Fruit fly (Drosophila melanogaster) whole organism, embryonic: ENCODE results near the gene Atf3.

Source experiments
- Atf3 ChIP-seq: fragments of 200-800 bp; sonication (Bioruptor generic); optimal IDR thresholded peaks from 3 replicates; lab custom pipeline; 2016; ENCODE audit warnings: missing biosample characterization, missing genetic modification characterization
- BEAF-32 ChIP-seq: fragments of 200-800 bp; sonication (Bioruptor generic); optimal IDR thresholded peaks from 3 replicates; lab custom pipeline; 2017; ENCODE audit warnings: missing biosample characterization, missing genetic modification characterization, mild to moderate bottlenecking, moderate library complexity, missing genetic modification reagents
- CG11504 ChIP-seq: fragments of 200-800 bp; sonication (Bioruptor generic); optimal IDR thresholded peaks from 3 replicates; lab custom pipeline; 2019; ENCODE audit warnings: missing biosample characterization, mild to moderate bottlenecking, missing genetic modification characterization, moderate library complexity
- CG12236 ChIP-seq: fragments of 200-800 bp; sonication (Bioruptor generic); optimal IDR thresholded peaks from 2 replicates; lab custom pipeline; 2016; ENCODE audit warnings: missing biosample characterization, missing genetic modification characterization
- CG12391 ChIP-seq: fragments of 200-800 bp; sonication (Bioruptor generic); optimal IDR thresholded peaks from 3 replicates; lab custom pipeline; 2018; ENCODE audit warnings: missing biosample characterization, mild to moderate bottlenecking, missing genetic modification characterization, moderate library complexity
- CG12659 ChIP-seq: fragments of 200-800 bp; sonication (Bioruptor generic); optimal IDR thresholded peaks from 3 replicates; lab custom pipeline; 2017; ENCODE audit warnings: mild to moderate bottlenecking, missing biosample characterization, missing genetic modification reagents, missing genetic modification characterization
- CG13287 ChIP-seq: fragments of 200-800 bp; sonication (Bioruptor generic); IDR thresholded peaks from 2 replicates; pipeline ENCODE4 v1.3.6; 2022; ENCODE audit warnings: missing biosample characterization, missing genetic modification characterization; ENCODE audit not compliant: partially characterized antibody
- CG1603 ChIP-seq: fragments of 200-800 bp; sonication (Bioruptor generic); optimal IDR thresholded peaks from 2 replicates; lab custom pipeline; 2019; ENCODE audit warnings: missing biosample characterization, mild to moderate bottlenecking, missing genetic modification characterization, moderate library complexity
- CG17361 ChIP-seq: fragments of 200-800 bp; sonication (Bioruptor generic); IDR thresholded peaks from 3 replicates; pipeline ENCODE4 v1.3.6; 2022; ENCODE audit warnings: missing biosample characterization, missing genetic modification characterization
- CG17829 ChIP-seq: fragments of 200-800 bp; optimal IDR thresholded peaks from 2 replicates; lab custom pipeline; 2019; ENCODE audit warnings: missing biosample characterization, mild to moderate bottlenecking, missing genetic modification characterization, moderate library complexity
- CG1832 ChIP-seq: fragments of 200-800 bp; sonication (Bioruptor generic); optimal IDR thresholded peaks from 2 replicates; lab custom pipeline; 2017; ENCODE audit warnings: missing biosample characterization, mild to moderate bottlenecking, missing genetic modification characterization, inconsistent platforms
- CG2712 ChIP-seq: fragments of 200-800 bp; optimal IDR thresholded peaks from 3 replicates; lab custom pipeline; 2019; ENCODE audit warnings: missing biosample characterization, mild to moderate bottlenecking, missing genetic modification characterization, moderate library complexity
- CG31388 ChIP-seq: fragments of 200-800 bp; sonication (Bioruptor generic); optimal IDR thresholded peaks from 2 replicates; lab custom pipeline; 2016; ENCODE audit warnings: missing biosample characterization, missing genetic modification characterization
- CG33213 ChIP-seq: fragments of 200-800 bp; sonication (Bioruptor generic); optimal IDR thresholded peaks from 3 replicates; lab custom pipeline; 2016; ENCODE audit warnings: missing biosample characterization, missing genetic modification characterization
- CG5245 ChIP-seq: fragments of 200-800 bp; sonication (Bioruptor generic); optimal IDR thresholded peaks from 3 replicates; lab custom pipeline; 2016; ENCODE audit warnings: missing biosample characterization, missing genetic modification characterization
- CG6683 ChIP-seq: fragments of 200-800 bp; sonication (Bioruptor generic); optimal IDR thresholded peaks from 2 replicates; lab custom pipeline; 2017; ENCODE audit warnings: missing biosample characterization, mild to moderate bottlenecking, missing genetic modification characterization, missing genetic modification reagents
- CG9727 ChIP-seq: fragments of 200-800 bp; sonication (Bioruptor generic); optimal IDR thresholded peaks from 3 replicates; lab custom pipeline; 2017; ENCODE audit warnings: missing biosample characterization, mild to moderate bottlenecking, missing genetic modification characterization
- CG9797 ChIP-seq: fragments of 200-800 bp; sonication (Bioruptor generic); optimal IDR thresholded peaks from 3 replicates; lab custom pipeline; 2018; ENCODE audit warnings: missing biosample characterization, mild to moderate bottlenecking, missing genetic modification characterization
- CoRest ChIP-seq: fragments of 200-800 bp; sonication (Bioruptor generic); optimal IDR thresholded peaks from 3 replicates; lab custom pipeline; 2018; ENCODE audit warnings: missing biosample characterization, mild to moderate bottlenecking, missing genetic modification characterization, moderate library complexity
- Dbx ChIP-seq: fragments of 200-800 bp; sonication (Bioruptor generic); IDR thresholded peaks from 3 replicates; pipeline ENCODE4 v1.3.6; 2022; ENCODE audit warnings: missing biosample characterization, missing genetic modification characterization
- Dip3 ChIP-seq: fragments of 200-800 bp; sonication (Bioruptor generic); optimal IDR thresholded peaks from 3 replicates; lab custom pipeline; 2016; ENCODE audit warnings: missing biosample characterization, missing genetic modification characterization
- Ets65A ChIP-seq: fragments of 200-800 bp; sonication (Bioruptor generic); peaks from one replicate; lab custom pipeline; 2016; ENCODE audit warnings: missing biosample characterization, missing genetic modification characterization
- Ets97D ChIP-seq: fragments of 200-800 bp; sonication (Bioruptor generic); optimal IDR thresholded peaks from 3 replicates; lab custom pipeline; 2016; ENCODE audit warnings: missing biosample characterization, missing genetic modification characterization
- Hand ChIP-seq: fragments of 200-800 bp; sonication (Bioruptor generic); optimal IDR thresholded peaks from 2 replicates; lab custom pipeline; 2017; ENCODE audit warnings: mild to moderate bottlenecking, missing biosample characterization, missing genetic modification reagents, missing genetic modification characterization
- Hsf ChIP-seq: fragments of 200-800 bp; sonication (Bioruptor generic); optimal IDR thresholded peaks from 3 replicates; lab custom pipeline; 2016; ENCODE audit warnings: missing biosample characterization, missing genetic modification characterization
- Lhr ChIP-seq: fragments of 200-800 bp; sonication (Bioruptor generic); optimal IDR thresholded peaks from 3 replicates; lab custom pipeline; 2017; ENCODE audit warnings: mild to moderate bottlenecking, missing biosample characterization, missing genetic modification reagents, missing genetic modification characterization
- Nf-YA ChIP-seq: fragments of 200-800 bp; sonication (Bioruptor generic); IDR thresholded peaks from 2 replicates; pipeline ENCODE4 v1.3.6; 2022; ENCODE audit warnings: missing biosample characterization, missing genetic modification characterization
- Scr ChIP-seq: fragments of 200-800 bp; sonication (Bioruptor generic); IDR thresholded peaks from 2 replicates; pipeline ENCODE4 v1.3.6; 2022; ENCODE audit warnings: missing biosample characterization, missing genetic modification characterization; ENCODE audit not compliant: partially characterized antibody
- Sin3A ChIP-seq: fragments of >200 bp; optimal IDR thresholded peaks from 2 replicates; lab custom pipeline; 2018
- Six4 ChIP-seq: fragments of 200-800 bp; sonication (Bioruptor generic); optimal IDR thresholded peaks from 2 replicates; lab custom pipeline; 2016; ENCODE audit warnings: missing biosample characterization, missing genetic modification characterization
- TFAM ChIP-seq: fragments of 200-800 bp; sonication (Bioruptor generic); optimal IDR thresholded peaks from 2 replicates; lab custom pipeline; 2017; ENCODE audit warnings: missing biosample characterization, missing genetic modification characterization, inconsistent platforms
- YL-1 ChIP-seq: fragments of 200-800 bp; sonication (Bioruptor generic); optimal IDR thresholded peaks from 3 replicates; lab custom pipeline; 2017; ENCODE audit warnings: missing biosample characterization, mild to moderate bottlenecking, missing genetic modification characterization
- ac ChIP-seq: fragments of 200-800 bp; sonication (Bioruptor generic); optimal IDR thresholded peaks from 3 replicates; lab custom pipeline; 2017; ENCODE audit warnings: missing biosample characterization, mild to moderate bottlenecking, missing genetic modification characterization
- ato ChIP-seq: fragments of 200-800 bp; sonication (Bioruptor generic); IDR thresholded peaks from 2 replicates; pipeline ENCODE4 v1.3.6; 2022; ENCODE audit warnings: missing biosample characterization, missing genetic modification characterization; ENCODE audit not compliant: partially characterized antibody
- chinmo ChIP-seq: fragments of 200-800 bp; sonication (Bioruptor generic); IDR thresholded peaks from 4 replicates; pipeline ENCODE4 v1.3.6; 2022; ENCODE audit warnings: missing biosample characterization, missing genetic modification characterization; ENCODE audit not compliant: partially characterized antibody
- cwo ChIP-seq: fragments of 200-800 bp; sonication (Bioruptor generic); optimal IDR thresholded peaks from 3 replicates; lab custom pipeline; 2017; ENCODE audit warnings: missing biosample characterization, missing genetic modification characterization, mild to moderate bottlenecking, moderate library complexity, missing genetic modification reagents
- esg ChIP-seq: fragments of 200-800 bp; sonication (Bioruptor generic); conservative IDR thresholded peaks from 2 replicates; pipeline ENCODE4 v1.3.6; 2022; ENCODE audit warnings: missing biosample characterization, missing genetic modification characterization
- gem ChIP-seq: fragments of 200-800 bp; sonication (Bioruptor generic); optimal IDR thresholded peaks from 2 replicates; lab custom pipeline; 2019; ENCODE audit warnings: missing biosample characterization, mild to moderate bottlenecking, missing genetic modification characterization, moderate library complexity
- grn ChIP-seq: fragments of 200-800 bp; sonication (Bioruptor generic); optimal IDR thresholded peaks from 3 replicates; lab custom pipeline; 2017; ENCODE audit warnings: missing biosample characterization, missing genetic modification characterization
- hb ChIP-seq: fragments of 200-800 bp; sonication (Bioruptor generic); IDR thresholded peaks from 3 replicates; pipeline ENCODE4 v1.3.6; 2022; ENCODE audit warnings: missing biosample characterization, missing genetic modification characterization; ENCODE audit not compliant: partially characterized antibody
- hbn ChIP-seq: fragments of 200-800 bp; sonication (Bioruptor generic); IDR thresholded peaks from 2 replicates; pipeline ENCODE4 v1.3.6; 2022; ENCODE audit warnings: missing biosample characterization, missing genetic modification characterization; ENCODE audit not compliant: partially characterized antibody
- jumu ChIP-seq: fragments of 200-800 bp; sonication (Bioruptor generic); optimal IDR thresholded peaks from 3 replicates; lab custom pipeline; 2016; ENCODE audit warnings: missing biosample characterization, missing genetic modification characterization
- lov ChIP-seq, 2 experiments: fragments of 200-800 bp in 1 of 2; fragments of >200 bp in 1 of 2; sonication (Bioruptor generic) in 1 of 2; IDR thresholded peaks in 1 of 2; optimal IDR thresholded peaks in 1 of 2; 2 replicates in 1 of 2; 3 replicates in 1 of 2; pipeline versions ENCODE4 v1.3.6 to Lab custom; 2017 to 2022; ENCODE audit warnings: missing biosample characterization in 1 of 2, missing genetic modification characterization in 1 of 2
- scrt ChIP-seq: fragments of 200-800 bp; sonication (Bioruptor generic); optimal IDR thresholded peaks from 2 replicates; lab custom pipeline; 2018; ENCODE audit warnings: missing biosample characterization, mild to moderate bottlenecking, missing genetic modification characterization, moderate library complexity
- slbo ChIP-seq: fragments of 200-800 bp; sonication (Bioruptor generic); IDR thresholded peaks from 2 replicates; pipeline ENCODE4 v1.3.6; 2022; ENCODE audit warnings: missing biosample characterization, missing genetic modification characterization
- sna ChIP-seq: fragments of 200-800 bp; sonication (Bioruptor generic); IDR thresholded peaks from 2 replicates; pipeline ENCODE4 v1.3.6; 2022; ENCODE audit warnings: missing biosample characterization, missing genetic modification characterization; ENCODE audit not compliant: partially characterized antibody
- sr ChIP-seq: fragments of 200-800 bp; sonication (Bioruptor generic); IDR thresholded peaks from 3 replicates; pipeline ENCODE4 v1.3.6; 2022; ENCODE audit warnings: missing biosample characterization, missing genetic modification characterization
- trh ChIP-seq: fragments of 200-800 bp; sonication (Bioruptor generic); optimal IDR thresholded peaks from 2 replicates; lab custom pipeline; 2016; ENCODE audit warnings: missing biosample characterization, missing genetic modification characterization

Gene Atf3

dm6 chrX:1242049-1242448 lies 33.0 kb downstream of the Atf3 start:
- TF ChIP-seq Hand (GFP tag; lab: Kevin White, UChicago) = no peak
- TF ChIP-seq Nf-YA (GFP tag; lab: Robert Waterston, UW) = no peak
- no peak for TF ChIP-seq ac
- peak; percentile 53; the same call in 1 of the 4 replicates for TF ChIP-seq chinmo (GFP tag; lab: Robert Waterston, UW)
- TF ChIP-seq CG1832 (GFP tag; lab: Kevin White, UChicago) = no peak
- TF ChIP-seq sr (GFP tag; lab: Robert Waterston, UW) = 0 out of 3 replicates have a peak, but pooled peaks have one; percentile 21
- TF ChIP-seq Ets65A (GFP tag; lab: Kevin White, UChicago) = peak; percentile 75
- peak; percentile 53 for TF ChIP-seq Atf3 (GFP tag; lab: Kevin White, UChicago)
- TF ChIP-seq Dbx (GFP tag; lab: Robert Waterston, UW) = 0 out of 3 replicates have a peak, but pooled peaks have one; percentile 6
- no peak for TF ChIP-seq lov (optimal IDR thresholded peaks at IDR 0.05; lab: Kevin White, UChicago)
- no peak for TF ChIP-seq lov (GFP tag; IDR thresholded peaks at IDR 0.05; lab: Robert Waterston, UW)
- peak; percentile 7 for TF ChIP-seq grn (GFP tag; lab: Kevin White, UChicago)
- TF ChIP-seq, all 482 proteins: peak for 6

dm6 chrX:1239832-1240231 lies 35.3 kb downstream of the Atf3 start, which contains the start of gene CG11403:
Gene CG11403 (minus strand): TSS chrX:1239884.
- TF ChIP-seq Six4 (GFP tag; lab: Kevin White, UChicago) = no peak
- peak; percentile 77 for TF ChIP-seq hb (GFP tag; lab: Robert Waterston, UW)
- peak; percentile 36 for TF ChIP-seq Dip3 (GFP tag; lab: Kevin White, UChicago)
- peak; percentile 0 for TF ChIP-seq CG1603 (tag; lab: Kevin White, UChicago)
- TF ChIP-seq CG6683 (GFP tag; lab: Kevin White, UChicago) = no peak
- TF ChIP-seq CG12236 (GFP tag; lab: Kevin White, UChicago) = no peak
- TF ChIP-seq slbo (GFP tag; lab: Robert Waterston, UW) = 0 out of 2 replicates have a peak, but pooled peaks have one; percentile 8
- peak; percentile 85 for TF ChIP-seq hbn (GFP tag; lab: Robert Waterston, UW)
- TF ChIP-seq CoRest (tag; lab: Kevin White, UChicago) = peak; percentile 57
- peak; percentile 32 for TF ChIP-seq CG12659 (GFP tag; lab: Kevin White, UChicago)
- peak; percentile 93 for TF ChIP-seq Scr (GFP tag; lab: Robert Waterston, UW)
- TF ChIP-seq CG31388 (GFP tag; lab: Kevin White, UChicago) = no peak
- peak; percentile 90 for TF ChIP-seq CG13287 (GFP tag; lab: Robert Waterston, UW)
- TF ChIP-seq CG17361 (GFP tag; lab: Robert Waterston, UW) = peak; percentile 49; the same call in 2 of the 3 replicates
- TF ChIP-seq Ets97D = peak; percentile 58
- TF ChIP-seq Ets65A (GFP tag; lab: Kevin White, UChicago) = peak; percentile 49
- no peak for TF ChIP-seq CG5245 (GFP tag; lab: Kevin White, UChicago)
- TF ChIP-seq cwo (GFP tag; lab: Kevin White, UChicago) = no peak
- no peak for TF ChIP-seq YL-1
- peak; percentile 99 for TF ChIP-seq Sin3A
- no peak for TF ChIP-seq esg (GFP tag; lab: Robert Waterston, UW)
- peak; percentile 80 for TF ChIP-seq CG9797
- peak; percentile 32 for TF ChIP-seq Hsf (GFP tag; lab: Kevin White, UChicago)
- no peak for TF ChIP-seq TFAM
- TF ChIP-seq BEAF-32 (GFP tag; lab: Kevin White, UChicago) = peak; percentile 95
- peak; percentile 29 for TF ChIP-seq gem (tag; lab: Kevin White, UChicago)
- peak; percentile 22 for TF ChIP-seq CG17829
- no peak for TF ChIP-seq trh (GFP tag; lab: Kevin White, UChicago)
- peak; percentile 85 for TF ChIP-seq scrt (GFP tag; lab: Kevin White, UChicago)
- TF ChIP-seq CG33213 (GFP tag; lab: Kevin White, UChicago) = peak; percentile 23
- TF ChIP-seq CG12391 (tag; lab: Kevin White, UChicago) = peak; percentile 34
- peak; percentile 29 for TF ChIP-seq Lhr (GFP tag; lab: Kevin White, UChicago)
- peak; percentile 85 for TF ChIP-seq sna (GFP tag; lab: Robert Waterston, UW)
- TF ChIP-seq ato (GFP tag; lab: Robert Waterston, UW) = peak; percentile 51; the same call in 1 of the 2 replicates
- peak; percentile 27 for TF ChIP-seq CG9727
- peak; percentile 20 for TF ChIP-seq CG2712 (tag; lab: Kevin White, UChicago)
- TF ChIP-seq jumu (GFP tag; lab: Kevin White, UChicago) = peak; percentile 58
- peak; percentile 27 for TF ChIP-seq CG11504 (tag; lab: Kevin White, UChicago)
